Worm (Caenorhabditis elegans) whole organism, L2 larva: Measurements from ENCODE around the gene srd-1.

ENCODE experiments used
- C34F6.9 ChIP-seq: fragments of 150-350 bp; optimal IDR thresholded peaks from 2 replicates; lab custom pipeline; 2014; ENCODE audit warnings: missing biosample characterization, missing genetic modification characterization
- F13H6.1 ChIP-seq: sonication (generic microtip); optimal IDR thresholded peaks from 2 replicates; lab custom pipeline; 2016; ENCODE audit warnings: missing genetic modification characterization, missing compliant biosample characterization
- Y55F3AM.14 ChIP-seq: fragments of 200-800 bp; sonication (Bioruptor generic); optimal IDR thresholded peaks from 2 replicates; lab custom pipeline; 2018; ENCODE audit warnings: mild to moderate bottlenecking, missing genetic modification characterization, missing compliant biosample characterization
- alr-1 ChIP-seq: fragments of 150-350 bp; optimal IDR thresholded peaks from 2 replicates; lab custom pipeline; 2014; ENCODE audit warnings: missing biosample characterization, missing genetic modification characterization
- aly-2 ChIP-seq: fragments of 150-350 bp; optimal IDR thresholded peaks from 2 replicates; lab custom pipeline; 2014; ENCODE audit warnings: missing biosample characterization, missing genetic modification characterization
- ceh-16 ChIP-seq: fragments of 150-350 bp; optimal IDR thresholded peaks from 2 replicates; lab custom pipeline; 2014; ENCODE audit warnings: missing biosample characterization, missing genetic modification characterization
- ceh-82 ChIP-seq: fragments of 150-350 bp; optimal IDR thresholded peaks from 2 replicates; lab custom pipeline; 2014; ENCODE audit warnings: missing biosample characterization, missing genetic modification characterization
- crh-2 ChIP-seq: sonication (generic microtip); optimal IDR thresholded peaks from 2 replicates; lab custom pipeline; 2017; ENCODE audit warnings: missing biosample characterization, missing genetic modification characterization
- egl-27 ChIP-seq: sonication (generic microtip); optimal IDR thresholded peaks from 3 replicates; lab custom pipeline; 2017; ENCODE audit warnings: missing biosample characterization, missing genetic modification reagents, missing genetic modification characterization
- elt-1 ChIP-seq: fragments of 150-350 bp; optimal IDR thresholded peaks from 2 replicates; lab custom pipeline; 2014; ENCODE audit warnings: missing biosample characterization, missing genetic modification characterization
- elt-3 ChIP-seq: sonication (generic microtip); optimal IDR thresholded peaks from 2 replicates; lab custom pipeline; 2017; ENCODE audit warnings: missing biosample characterization, missing genetic modification characterization
- fos-1 ChIP-seq: fragments of 150-350 bp; optimal IDR thresholded peaks from 2 replicates; lab custom pipeline; 2014; ENCODE audit warnings: missing biosample characterization, missing genetic modification characterization
- gmeb-1 ChIP-seq: fragments of 150-350 bp; optimal IDR thresholded peaks from 2 replicates; lab custom pipeline; 2014; ENCODE audit warnings: missing biosample characterization, missing genetic modification characterization
- lin-11 ChIP-seq: fragments of 150-350 bp; sonication (generic microtip); optimal IDR thresholded peaks from 2 replicates; lab custom pipeline; 2014; ENCODE audit warnings: missing biosample characterization, missing genetic modification characterization, inconsistent platforms, mixed read lengths
- lin-13 ChIP-seq: fragments of 150-350 bp; optimal IDR thresholded peaks from 2 replicates; lab custom pipeline; 2014; ENCODE audit warnings: missing biosample characterization, missing genetic modification reagents, missing genetic modification characterization
- lin-39 ChIP-seq: fragments of 150-350 bp; optimal IDR thresholded peaks from 2 replicates; lab custom pipeline; 2014; ENCODE audit warnings: missing biosample characterization, missing genetic modification reagents, missing genetic modification characterization
- lsy-2 ChIP-seq, 2 experiments: fragments of 150-350 bp in 1 of 2; sonication (generic microtip) in 1 of 2; optimal IDR thresholded peaks; 2 replicates each; lab custom pipeline; 2014 to 2017; ENCODE audit warnings: missing biosample characterization in 2 of 2, missing genetic modification characterization in 2 of 2
- mbf-1 ChIP-seq: sonication (generic microtip); optimal IDR thresholded peaks from 2 replicates; lab custom pipeline; 2017; ENCODE audit warnings: missing biosample characterization, missing genetic modification characterization
- nhr-10 ChIP-seq: sonication (generic microtip); optimal IDR thresholded peaks from 2 replicates; lab custom pipeline; 2017; ENCODE audit warnings: missing biosample characterization, missing genetic modification characterization
- nhr-11 ChIP-seq: fragments of 150-350 bp; optimal IDR thresholded peaks from 2 replicates; lab custom pipeline; 2014; ENCODE audit warnings: missing biosample characterization, missing genetic modification characterization
- nhr-12 ChIP-seq: fragments of 150-350 bp; optimal IDR thresholded peaks from 2 replicates; lab custom pipeline; 2014; ENCODE audit warnings: missing biosample characterization, missing genetic modification characterization
- nhr-129 ChIP-seq: fragments of 150-350 bp; optimal IDR thresholded peaks from 2 replicates; lab custom pipeline; 2014; ENCODE audit warnings: missing biosample characterization, missing genetic modification characterization
- nhr-23 ChIP-seq: fragments of 150-350 bp; optimal IDR thresholded peaks from 2 replicates; lab custom pipeline; 2014; ENCODE audit warnings: missing biosample characterization, missing genetic modification reagents, missing genetic modification characterization
- nhr-77 ChIP-seq: fragments of 150-350 bp; optimal IDR thresholded peaks from 2 replicates; lab custom pipeline; 2014; ENCODE audit warnings: missing biosample characterization, missing genetic modification characterization
- sem-4 ChIP-seq: fragments of 150-350 bp; optimal IDR thresholded peaks from 2 replicates; lab custom pipeline; 2014; ENCODE audit warnings: missing biosample characterization, missing genetic modification reagents, missing genetic modification characterization
- skn-1 ChIP-seq: sonication (generic microtip); optimal IDR thresholded peaks from 2 replicates; lab custom pipeline; 2017; ENCODE audit warnings: missing biosample characterization, missing genetic modification characterization
- sma-3 ChIP-seq: sonication (generic microtip); optimal IDR thresholded peaks from 2 replicates; lab custom pipeline; 2016; ENCODE audit warnings: missing genetic modification reagents, missing genetic modification characterization, missing compliant biosample characterization
- sma-9 ChIP-seq, 2 experiments: fragments of 150-350 bp in 1 of 2; sonication (generic microtip) in 1 of 2; optimal IDR thresholded peaks; 2 replicates each; lab custom pipeline; 2014 to 2016; ENCODE audit warnings: missing genetic modification characterization in 2 of 2, mild to moderate bottlenecking in 1 of 2, missing biosample characterization in 1 of 2, missing compliant biosample characterization in 1 of 2, missing genetic modification reagents in 1 of 2, moderate library complexity in 1 of 2
- unc-55 ChIP-seq: fragments of 150-350 bp; sonication (generic microtip); optimal IDR thresholded peaks from 3 replicates; lab custom pipeline; 2014; ENCODE audit warnings: missing biosample characterization, missing genetic modification reagents, missing genetic modification characterization
- unc-62 ChIP-seq: fragments of 150-350 bp; optimal IDR thresholded peaks from 2 replicates; lab custom pipeline; 2014; ENCODE audit warnings: missing biosample characterization, missing genetic modification reagents, missing genetic modification characterization
- zag-1 ChIP-seq: fragments of 150-350 bp; optimal IDR thresholded peaks from 2 replicates; lab custom pipeline; 2014; ENCODE audit warnings: missing biosample characterization, missing genetic modification characterization
- ztf-11 ChIP-seq: sonication (generic microtip); optimal IDR thresholded peaks from 2 replicates; lab custom pipeline; 2017; ENCODE audit warnings: missing biosample characterization, missing genetic modification characterization
- ztf-4 ChIP-seq: fragments of 150-350 bp; optimal IDR thresholded peaks from 2 replicates; lab custom pipeline; 2014; ENCODE audit warnings: missing biosample characterization, missing genetic modification characterization

srd-1 gene

ce11 chrII:10200759-10201158, 18.2 kb upstream of the srd-1 start, which contains the start of gene arv-1 (continued):
- TF ChIP-seq sem-4, result no peak
- TF ChIP-seq skn-1 (tag; lab: Kevin White, UChicago), result no peak
- no peak for TF ChIP-seq nhr-10 (tag; lab: Kevin White, UChicago)
- TF ChIP-seq C34F6.9 (tag; lab: Kevin White, UChicago), result peak; percentile 67
- TF ChIP-seq F13H6.1 (tag; lab: Kevin White, UChicago), result peak; percentile 33
- TF ChIP-seq nhr-23, result no peak
- no peak for TF ChIP-seq unc-62 (GFP tag; lab: Kevin White, UChicago)
- TF ChIP-seq alr-1 (tag; lab: Kevin White, UChicago), result no peak
- no peak for TF ChIP-seq ceh-82 (tag; lab: Kevin White, UChicago)
- no peak for TF ChIP-seq egl-27 (tag; lab: Kevin White, UChicago)
- peak; percentile 33 to 88 for TF ChIP-seq lsy-2 (tag; optimal IDR thresholded peaks at IDR 0.05; lab: Kevin White, UChicago)

DNA sequence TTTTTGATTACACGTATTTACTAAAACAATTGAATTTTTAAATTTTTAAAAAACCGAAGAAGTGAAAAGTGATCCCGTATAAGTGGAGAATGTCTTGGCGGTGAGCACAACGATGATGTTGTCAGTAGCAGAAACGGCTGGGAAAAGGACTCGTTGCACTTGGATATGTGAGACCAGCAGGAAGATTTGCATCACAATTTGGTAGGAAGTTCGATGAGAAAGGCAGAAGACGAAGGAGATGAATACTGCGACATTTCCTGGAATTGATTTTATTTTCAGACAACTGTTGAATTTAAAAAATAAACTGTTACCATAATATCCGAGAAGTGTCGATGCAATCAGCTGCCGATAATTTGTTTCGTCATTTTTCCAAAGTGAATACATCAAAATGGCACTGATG, 17.4 kb upstream of the srd-1 start, which contains the start of gene R05H5.4:
R05H5.4 (minus strand) TSS at position 101 of the 400 bp plus-strand sequence.
- no peak for TF ChIP-seq nhr-12
- no peak for TF ChIP-seq sma-9 (GFP tag; optimal IDR thresholded peaks at IDR 0.05; lab: Kevin White, UChicago)
- TF ChIP-seq sma-9 (tag; optimal IDR thresholded peaks at IDR 0.05; lab: Kevin White, UChicago), result no peak

DNA sequence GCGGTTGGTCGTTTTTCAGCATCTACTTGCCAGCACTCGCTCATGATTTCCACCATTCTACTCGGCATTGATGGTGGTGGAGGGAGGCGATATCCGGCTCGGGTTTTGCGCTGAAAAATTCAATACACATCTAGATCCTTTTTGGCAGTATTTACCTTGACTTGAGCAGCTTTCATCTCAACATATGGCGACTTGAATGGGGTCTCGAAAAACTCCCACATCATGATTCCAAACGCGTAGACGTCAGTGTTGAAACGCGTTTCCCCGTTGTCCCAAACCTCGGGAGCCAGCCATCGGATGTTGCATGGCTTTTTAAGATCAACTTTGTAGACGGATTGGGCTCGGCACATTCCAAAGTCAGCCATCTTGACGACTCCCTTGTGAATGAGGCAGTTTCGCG, 16.0 kb upstream of the srd-1 start:
- TF ChIP-seq alr-1 (tag; lab: Kevin White, UChicago), result no peak
- no peak for TF ChIP-seq fos-1 (tag; lab: Kevin White, UChicago)
- TF ChIP-seq ztf-11, result no peak
- TF ChIP-seq egl-27 (tag; lab: Kevin White, UChicago), result no peak
- TF ChIP-seq Y55F3AM.14 (GFP tag; lab: Kevin White, UChicago), result no peak
- TF ChIP-seq lsy-2 (tag; optimal IDR thresholded peaks at IDR 0.05; lab: Kevin White, UChicago), result no peak
- TF ChIP-seq, all 48 proteins: peak for 0

ce11 chrII:10197091-10197675, 14.6 kb upstream of the srd-1 start, which contains the start of gene R05H5.3:
R05H5.3 (plus strand) TSS chrII:10197625.
- peak; percentile 87 for TF ChIP-seq unc-55 (GFP tag; lab: Kevin White, UChicago)
- TF ChIP-seq zag-1 (tag; lab: Kevin White, UChicago), result peak; percentile 34
- peak in 1 of 2 experiments; percentile 78 for TF ChIP-seq lsy-2 (tag; optimal IDR thresholded peaks at IDR 0.05; lab: Kevin White, UChicago)
- TF ChIP-seq aly-2, result no peak
- TF ChIP-seq crh-2 (tag; lab: Kevin White, UChicago), result peak; percentile 39
- TF ChIP-seq ztf-4 (tag; lab: Kevin White, UChicago), result no peak
- peak; percentile 54 for TF ChIP-seq lin-13
- peak; percentile 69 for TF ChIP-seq C34F6.9 (tag; lab: Kevin White, UChicago)
- TF ChIP-seq sma-9 (GFP tag; optimal IDR thresholded peaks at IDR 0.05; lab: Kevin White, UChicago), result peak; percentile 30
- no peak for TF ChIP-seq sma-9 (tag; optimal IDR thresholded peaks at IDR 0.05; lab: Kevin White, UChicago)
- no peak for TF ChIP-seq nhr-11 (tag; lab: Kevin White, UChicago)
- TF ChIP-seq fos-1 (tag; lab: Kevin White, UChicago), result peak; percentile 29
- peak; percentile 74 for TF ChIP-seq gmeb-1 (tag; lab: Kevin White, UChicago)
- TF ChIP-seq nhr-129 (tag; lab: Kevin White, UChicago), result peak; percentile 69
- TF ChIP-seq sma-3, result peak; percentile 27
- no peak for TF ChIP-seq nhr-77 (tag; lab: Kevin White, UChicago)
- TF ChIP-seq elt-3, result no peak
- no peak for TF ChIP-seq elt-1 (tag; lab: Kevin White, UChicago)

ce11 chrII:10194605-10195004, 12.1 kb upstream of the srd-1 start, which contains the start of gene srb-6:
srb-6 (plus strand) TSS chrII:10194905.
- TF ChIP-seq lin-39 (tag; lab: Kevin White, UChicago) (no peak), unc-55 (GFP tag; lab: Kevin White, UChicago) (no peak), nhr-23 (no peak), nhr-12 (no peak), lin-11 (tag; lab: Kevin White, UChicago) (no peak), unc-62 (GFP tag; lab: Kevin White, UChicago) (no peak), ceh-16 (no peak), elt-1 (tag; lab: Kevin White, UChicago) (no peak), sem-4 (no peak), mbf-1 (tag; lab: Kevin White, UChicago) (no peak)
